Fruit fly (Drosophila melanogaster): ENCODE results near the gene RecQ5.
A peak's percentile ranks its signal among the peaks of the same experiment; 100 is the strongest.

RecQ5 gene

DNA sequence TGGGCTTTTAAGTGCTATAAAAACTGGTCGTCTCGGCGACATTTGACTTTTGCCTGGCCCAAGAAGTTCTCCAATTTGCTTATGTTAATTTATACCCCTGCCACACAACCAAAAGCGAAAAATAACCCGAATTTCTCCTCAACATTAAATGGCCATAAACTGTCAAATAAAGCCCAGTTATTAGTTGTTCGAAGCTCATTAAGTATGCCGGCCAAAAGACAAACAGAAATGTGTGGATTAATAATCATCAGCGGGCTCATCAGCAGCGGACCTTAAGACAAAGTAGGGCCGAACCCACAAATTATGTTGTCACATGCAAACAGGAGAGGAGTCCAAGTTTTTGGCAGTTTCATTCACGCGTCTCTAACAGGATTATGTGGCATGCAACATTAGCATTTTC is 23.3 kb upstream of the RecQ5 start:
- TF ChIP-seq Hr78 (GFP tag; optimal IDR thresholded peaks at IDR 0.05) (no peak), Abd-B (GFP tag; optimal IDR thresholded peaks at IDR 0.05) (no peak), usp (GFP tag; optimal IDR thresholded peaks at IDR 0.05) (no peak), h (GFP tag; optimal IDR thresholded peaks at IDR 0.05) (no peak), woc (GFP tag; optimal IDR thresholded peaks at IDR 0.05) (no peak), dmrt93B (GFP tag; optimal IDR thresholded peaks at IDR 0.05) (no peak), Myc (optimal IDR thresholded peaks at IDR 0.05) (no peak), Jra (GFP tag; optimal IDR thresholded peaks at IDR 0.05) (no peak), dsf (GFP tag; optimal IDR thresholded peaks at IDR 0.05; ENCODE audit: borderline replicate concordance) (no peak), brk (GFP tag; optimal IDR thresholded peaks at IDR 0.05) (no peak), ey (GFP tag; optimal IDR thresholded peaks at IDR 0.05) (no peak), CrebA (GFP tag; optimal IDR thresholded peaks at IDR 0.05; ENCODE audit: borderline replicate concordance) (no peak), jim (GFP tag; optimal IDR thresholded peaks at IDR 0.05) (no peak)

DNA sequence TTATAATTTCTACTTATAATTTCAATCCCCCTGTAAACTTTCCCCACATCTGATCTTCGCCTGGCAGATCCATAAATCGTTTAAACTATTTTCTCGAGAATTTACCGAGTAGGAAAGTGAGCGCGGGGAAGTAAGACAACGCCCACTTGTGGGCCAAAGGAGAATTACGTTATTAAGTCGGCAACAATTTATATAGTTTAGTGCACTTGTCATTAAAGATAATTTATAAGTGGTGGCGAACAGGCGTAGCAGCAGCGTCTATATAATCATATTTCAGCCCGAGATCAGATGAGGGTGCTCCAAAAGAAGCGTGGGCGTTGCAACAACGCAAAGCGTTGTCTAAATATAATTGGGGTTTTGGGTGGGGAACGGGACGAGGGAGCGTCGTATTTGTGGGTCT is 22.9 kb upstream of the RecQ5 start:
- TF ChIP-seq N (GFP tag; optimal IDR thresholded peaks at IDR 0.05) (no peak), psq (GFP tag; optimal IDR thresholded peaks at IDR 0.05) (no peak), Hr83 (GFP tag; optimal IDR thresholded peaks at IDR 0.05; ENCODE audit: poor library complexity, severe bottlenecking) (no peak), CG9705 (GFP tag; optimal IDR thresholded peaks at IDR 0.05) (no peak), ey (GFP tag; optimal IDR thresholded peaks at IDR 0.05) (no peak), Sp1 (GFP tag; optimal IDR thresholded peaks at IDR 0.05) (no peak), OdsH (GFP tag; optimal IDR thresholded peaks at IDR 0.05) (no peak), Hr78 (GFP tag; optimal IDR thresholded peaks at IDR 0.05) (no peak), CrebA (GFP tag; optimal IDR thresholded peaks at IDR 0.05; ENCODE audit: borderline replicate concordance) (no peak), Mio (GFP tag; optimal IDR thresholded peaks at IDR 0.05) (no peak), usp (GFP tag; optimal IDR thresholded peaks at IDR 0.05) (no peak), sv (GFP tag; optimal IDR thresholded peaks at IDR 0.05) (no peak), GATAd (GFP tag; optimal IDR thresholded peaks at IDR 0.05) (no peak)

DNA sequence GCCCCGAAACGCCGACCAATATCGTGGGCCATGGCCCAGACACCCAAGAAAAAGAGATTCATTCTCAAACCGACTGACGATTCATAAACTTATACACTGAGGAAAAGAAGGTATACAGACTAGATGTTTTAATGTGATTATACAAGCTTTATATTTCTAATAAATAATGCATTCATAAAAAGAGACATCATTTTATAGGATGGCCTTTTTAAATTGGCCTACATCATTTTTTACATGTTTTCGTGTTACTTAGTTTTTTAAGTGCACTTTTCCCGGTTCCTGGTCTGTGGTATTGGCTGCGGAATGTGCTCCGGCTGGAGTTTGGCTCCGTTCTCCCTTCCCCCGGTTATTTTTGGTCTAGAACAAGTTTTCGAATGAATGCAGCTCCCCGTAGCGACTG is 20.7 kb upstream of the RecQ5 start:
- TF ChIP-seq Abd-B (GFP tag; optimal IDR thresholded peaks at IDR 0.05) (no peak), Rel (GFP tag; optimal IDR thresholded peaks at IDR 0.05) (no peak), Rel (tag; optimal IDR thresholded peaks at IDR 0.05) (no peak), foxo (GFP tag; optimal IDR thresholded peaks at IDR 0.05) (peak; percentile 8 to 83), Hr78 (GFP tag; optimal IDR thresholded peaks at IDR 0.05) (no peak), ey (GFP tag; optimal IDR thresholded peaks at IDR 0.05) (peak; percentile 86), usp (GFP tag; optimal IDR thresholded peaks at IDR 0.05) (no peak), psq (GFP tag; optimal IDR thresholded peaks at IDR 0.05) (peak; percentile 74), GATAd (GFP tag; optimal IDR thresholded peaks at IDR 0.05) (no peak), h (GFP tag; optimal IDR thresholded peaks at IDR 0.05) (peak; percentile 89), OdsH (GFP tag; optimal IDR thresholded peaks at IDR 0.05) (peak; percentile 85), br (GFP tag; optimal IDR thresholded peaks at IDR 0.05) (peak; percentile 86), pan (optimal IDR thresholded peaks at IDR 0.05) (no peak), HLH106 (tag; optimal IDR thresholded peaks at IDR 0.05) (peak; percentile 75), fru (GFP tag; optimal IDR thresholded peaks at IDR 0.05) (peak; percentile 89), dsf (GFP tag; optimal IDR thresholded peaks at IDR 0.05; ENCODE audit: borderline replicate concordance) (no peak), sage (GFP tag; optimal IDR thresholded peaks at IDR 0.05) (peak; percentile 50), tai (GFP tag; optimal IDR thresholded peaks at IDR 0.05) (peak; percentile 58), Dfd (GFP tag; optimal IDR thresholded peaks at IDR 0.05) (no peak), Jra (GFP tag; optimal IDR thresholded peaks at IDR 0.05) (peak; percentile 50), brk (GFP tag; optimal IDR thresholded peaks at IDR 0.05) (peak; percentile 73), jim (GFP tag; optimal IDR thresholded peaks at IDR 0.05) (no peak), Myc (optimal IDR thresholded peaks at IDR 0.05) (no peak), CG32264 (GFP tag; optimal IDR thresholded peaks at IDR 0.05) (no peak), dl (GFP tag; optimal IDR thresholded peaks at IDR 0.05; ENCODE audit: insufficient read depth in 1 of 2, partially characterized antibody in 2 of 2) (no peak), lola (GFP tag; optimal IDR thresholded peaks at IDR 0.05) (no peak), Vsx2 (GFP tag; optimal IDR thresholded peaks at IDR 0.05; ENCODE audit: partially characterized antibody) (no peak), Mio (GFP tag; optimal IDR thresholded peaks at IDR 0.05) (no peak), CG9705 (GFP tag; optimal IDR thresholded peaks at IDR 0.05) (peak; percentile 36), CrebA (GFP tag; optimal IDR thresholded peaks at IDR 0.05; ENCODE audit: borderline replicate concordance) (peak; percentile 12), sv (GFP tag; optimal IDR thresholded peaks at IDR 0.05) (peak; percentile 75), Sp1 (GFP tag; optimal IDR thresholded peaks at IDR 0.05) (peak; percentile 79), Hr83 (GFP tag; optimal IDR thresholded peaks at IDR 0.05; ENCODE audit: poor library complexity, severe bottlenecking) (no peak), rgr (GFP tag; optimal IDR thresholded peaks at IDR 0.05) (peak; percentile 85), woc (GFP tag; optimal IDR thresholded peaks at IDR 0.05) (peak; percentile 60), Dif (GFP tag; optimal IDR thresholded peaks at IDR 0.05; ENCODE audit: partially characterized antibody) (no peak), dmrt93B (GFP tag; optimal IDR thresholded peaks at IDR 0.05) (peak; percentile 40), Hnf4 (GFP tag; optimal IDR thresholded peaks at IDR 0.05) (peak; percentile 82), N (GFP tag; optimal IDR thresholded peaks at IDR 0.05) (no peak)

All from whole organism, wandering third instar larva.